Worm (Caenorhabditis elegans) whole organism, L4/young adult: Measurements from ENCODE around the gene F01E11.3.

Experiments used
- W03F9.2 ChIP-seq: fragments of 150-350 bp; optimal IDR thresholded peaks from 2 replicates; lab custom pipeline; 2014; ENCODE audit warnings: missing biosample characterization, missing genetic modification characterization
- dao-5 ChIP-seq: sonication (generic microtip); optimal IDR thresholded peaks from 2 replicates; lab custom pipeline; 2016; ENCODE audit warnings: missing genotype, missing genetic modification characterization, moderate library complexity, missing compliant biosample characterization
- him-1 ChIP-seq: sonication (generic microtip); optimal IDR thresholded peaks from 2 replicates; lab custom pipeline; 2016; ENCODE audit warnings: missing genotype, missing genetic modification reagents, missing genetic modification characterization, missing compliant biosample characterization

DNA sequence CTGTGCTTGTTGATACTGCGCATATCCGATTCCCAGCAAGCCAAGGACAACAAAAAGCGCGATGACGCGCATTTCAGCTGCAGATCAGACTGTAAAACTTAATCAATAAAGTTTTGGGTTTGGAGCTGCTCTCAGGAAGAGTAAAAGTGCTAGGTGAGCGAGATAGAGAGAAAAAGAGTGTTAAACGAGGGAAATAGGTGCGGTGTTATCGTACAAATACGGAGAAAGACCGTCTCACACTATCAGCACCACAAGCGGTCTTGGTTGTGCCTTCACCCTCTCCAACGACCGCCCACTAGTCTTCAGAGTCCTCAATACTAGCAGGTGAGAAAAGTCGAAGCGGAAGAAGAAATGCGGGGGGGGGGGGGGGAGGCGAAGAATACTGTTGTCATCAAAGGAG lies 38.6 kb upstream of the F01E11.3 start, which contains the start of gene F14B8.5:
- TF ChIP-seq him-1 (tag; lab: Kevin White, UChicago): no peak
- no peak for TF ChIP-seq W03F9.2 (tag; lab: Kevin White, UChicago)
- TF ChIP-seq dao-5 (tag; lab: Kevin White, UChicago): no peak
